Fruit fly (Drosophila melanogaster): ENCODE data around the gene CG15172.

DNA sequence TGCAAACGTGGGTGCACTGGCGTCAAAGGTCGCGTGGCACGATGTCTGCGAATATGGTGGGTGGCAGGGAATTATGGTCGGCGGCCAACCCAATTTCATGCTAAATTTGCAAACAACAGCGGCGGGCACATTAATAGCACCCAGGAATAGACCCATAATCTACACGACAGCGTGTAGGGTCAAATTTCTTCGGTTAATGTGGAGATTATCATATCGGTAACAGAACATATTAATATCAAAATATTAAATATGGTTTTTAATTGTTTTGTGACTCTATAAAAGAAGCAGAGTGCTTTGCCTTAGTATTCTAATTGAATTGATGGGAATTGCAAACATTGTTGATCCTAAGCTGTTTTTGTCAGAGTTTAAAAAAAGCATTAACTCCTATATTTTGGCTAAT is 43.3 kb upstream of the CG15172 start:
- TF ChIP-seq CG11294 (GFP tag; IDR thresholded peaks at IDR 0.05) (no peak), Eip78C (GFP tag) (peak; percentile 71), CG11902 (GFP tag; optimal IDR thresholded peaks at IDR 0.05) (no peak), net (GFP tag; optimal IDR thresholded peaks at IDR 0.05) (no peak), CG8319 (GFP tag; optimal IDR thresholded peaks at IDR 0.05) (no peak)

Data from whole organism, prepupa.